Worm (Caenorhabditis elegans): ENCODE measurements around the gene best-1.

DNA sequence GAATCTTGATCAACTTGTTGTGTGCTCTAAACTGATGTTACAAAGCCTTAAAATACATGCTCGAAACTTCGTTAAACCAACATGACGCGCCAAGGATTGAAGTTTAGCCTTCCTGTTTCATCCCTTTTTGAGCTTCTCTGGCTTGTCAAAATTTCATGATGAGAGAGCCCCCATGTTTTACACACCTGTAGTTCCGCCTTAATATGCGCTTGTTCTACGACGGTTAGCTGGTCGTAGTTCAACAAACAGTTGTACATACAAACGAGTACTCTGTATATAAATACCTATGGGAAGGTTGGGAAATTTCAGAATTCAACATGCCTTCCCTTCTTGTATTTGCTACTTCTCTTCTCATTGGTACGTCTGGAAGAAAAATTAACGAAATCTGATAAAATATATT is 41.1 kb downstream of the best-1 start, which contains the start of gene scl-6:
- TF ChIP-seq D2030.7 (GFP tag; IDR thresholded peaks at IDR 0.05) = no peak
- no peak for TF ChIP-seq dpff-1 (tag; optimal IDR thresholded peaks at IDR 0.05)
- no peak for TF ChIP-seq rpc-1 (optimal IDR thresholded peaks at IDR 0.05)
- no peak for TF ChIP-seq rpc-1 (tag; optimal IDR thresholded peaks at IDR 0.05)
- no peak for TF ChIP-seq T26A5.8 (tag; optimal IDR thresholded peaks at IDR 0.05)
- no peak for TF ChIP-seq lag-1 (GFP tag; IDR thresholded peaks at IDR 0.05)
- no peak for TF ChIP-seq dpl-1 (GFP tag; optimal IDR thresholded peaks at IDR 0.05)
- TF ChIP-seq lir-1 (GFP tag; conservative IDR thresholded peaks at IDR 0.05) = no peak
- no peak for TF ChIP-seq ztf-22 (GFP tag; optimal IDR thresholded peaks at IDR 0.05)
- no peak for TF ChIP-seq ceh-79 (tag; optimal IDR thresholded peaks at IDR 0.05)
- TF ChIP-seq B0336.3 (GFP tag; IDR thresholded peaks at IDR 0.05) = no peak
- no peak for TF ChIP-seq ceh-100 (GFP tag; IDR thresholded peaks at IDR 0.05)
- no peak for TF ChIP-seq zim-3 (tag; optimal IDR thresholded peaks at IDR 0.05)

Measured in whole organism, young adult.